Worm (Caenorhabditis elegans): Measurements from ENCODE around the gene ubc-7.

Gene ubc-7

ce11 chrIII:9665490-9666179 is 34.7 kb upstream of the ubc-7 start (continued):
- peak in 1 of 2 experiments; percentile 98 for TF ChIP-seq unc-62 (GFP tag; optimal IDR thresholded peaks at IDR 0.05 in 1 of 2)
- TF ChIP-seq unc-62 (tag; optimal IDR thresholded peaks at IDR 0.05): no peak
- TF ChIP-seq hlh-11 (tag; optimal IDR thresholded peaks at IDR 0.05): peak; percentile 45
- TF ChIP-seq dmd-6 (GFP tag; IDR thresholded peaks at IDR 0.05): peak; percentile 88
- TF ChIP-seq ceh-20 (GFP tag; IDR thresholded peaks at IDR 0.05): no peak
- TF ChIP-seq ceh-62 (tag; optimal IDR thresholded peaks at IDR 0.05): no peak
- no peak for TF ChIP-seq nhr-11 (tag; optimal IDR thresholded peaks at IDR 0.05)
- TF ChIP-seq lin-1 (GFP tag; IDR thresholded peaks at IDR 0.05): 0 out of 2 replicates have a peak, but pooled peaks have one; percentile 24
- TF ChIP-seq ces-1 (GFP tag; optimal IDR thresholded peaks at IDR 0.05): no peak
- TF ChIP-seq aha-1 (tag): peak; percentile 94
- peak in 1 of 2 experiments; percentile 17 for TF ChIP-seq lsy-2 (tag; optimal IDR thresholded peaks at IDR 0.05)
- no peak for TF ChIP-seq attf-4 (tag; optimal IDR thresholded peaks at IDR 0.05)
- TF ChIP-seq ztf-7 (tag; optimal IDR thresholded peaks at IDR 0.05): no peak
- TF ChIP-seq D1046.2 (GFP tag; IDR thresholded peaks at IDR 0.05): 0 out of 2 replicates have a peak, but pooled peaks have one; percentile 5
- no peak for TF ChIP-seq egl-43 (GFP tag; IDR thresholded peaks at IDR 0.05)
- TF ChIP-seq mdt-29 (GFP tag; IDR thresholded peaks at IDR 0.05): no peak

ce11 chrIII:9664484-9665221 is 33.7 kb upstream of the ubc-7 start:
- no peak for TF ChIP-seq nhr-111 (GFP tag; optimal IDR thresholded peaks at IDR 0.05)
- TF ChIP-seq ceh-20 (GFP tag; IDR thresholded peaks at IDR 0.05): 0 out of 2 replicates have a peak, but pooled peaks have one; percentile 31
- peak; percentile 12 for TF ChIP-seq mep-1 (tag; optimal IDR thresholded peaks at IDR 0.05)
- TF ChIP-seq hlh-30 (tag; optimal IDR thresholded peaks at IDR 0.05; ENCODE audit: insufficient read depth): peak; percentile 39
- TF ChIP-seq fkh-10 (GFP tag; optimal IDR thresholded peaks at IDR 0.05): peak; percentile 73
- no peak for TF ChIP-seq mes-2 (tag; optimal IDR thresholded peaks at IDR 0.05; ENCODE audit: poor library complexity, severe bottlenecking)
- peak; percentile 86 for TF ChIP-seq ctbp-1 (GFP tag; IDR thresholded peaks at IDR 0.05)
- peak; percentile 40 for TF ChIP-seq hlh-11 (tag; optimal IDR thresholded peaks at IDR 0.05)
- peak; percentile 66 for TF ChIP-seq ces-1 (GFP tag; optimal IDR thresholded peaks at IDR 0.05)
- peak; percentile 54 for TF ChIP-seq aha-1 (tag)
- TF ChIP-seq gei-8 (GFP tag; optimal IDR thresholded peaks at IDR 0.05): peak; percentile 15
- peak in 1 of 2 experiments; percentile 49 for TF ChIP-seq lsy-2 (tag; optimal IDR thresholded peaks at IDR 0.05)
- TF ChIP-seq hmg-1.1 (GFP tag; IDR thresholded peaks at IDR 0.05): peak; percentile 19; the same call in 1 of the 2 replicates
- TF ChIP-seq ceh-44 (GFP tag; IDR thresholded peaks at IDR 0.05): no peak

ce11 chrIII:9663943-9664342 is 33.0 kb upstream of the ubc-7 start:
- TF ChIP-seq set-16 (GFP tag; IDR thresholded peaks at IDR 0.05) (no peak), unc-62 (GFP tag; optimal IDR thresholded peaks at IDR 0.05 in 1 of 2) (no peak), unc-62 (tag; optimal IDR thresholded peaks at IDR 0.05) (no peak), zip-11 (GFP tag; IDR thresholded peaks at IDR 0.05) (no peak), lim-7 (GFP tag; IDR thresholded peaks at IDR 0.05) (no peak), php-3 (GFP tag; IDR thresholded peaks at IDR 0.05) (no peak), D1046.2 (GFP tag; IDR thresholded peaks at IDR 0.05) (no peak), F26F4.8 (GFP tag; conservative IDR thresholded peaks at IDR 0.05) (no peak), F10B5.3 (tag; optimal IDR thresholded peaks at IDR 0.05) (no peak), aly-2 (tag; optimal IDR thresholded peaks at IDR 0.05) (no peak), nhr-48 (tag; optimal IDR thresholded peaks at IDR 0.05) (no peak), ceh-62 (tag; optimal IDR thresholded peaks at IDR 0.05) (no peak)
